1 fruit fly cellular context compared by ENCODE assay signal in the genomic region with DNA sequence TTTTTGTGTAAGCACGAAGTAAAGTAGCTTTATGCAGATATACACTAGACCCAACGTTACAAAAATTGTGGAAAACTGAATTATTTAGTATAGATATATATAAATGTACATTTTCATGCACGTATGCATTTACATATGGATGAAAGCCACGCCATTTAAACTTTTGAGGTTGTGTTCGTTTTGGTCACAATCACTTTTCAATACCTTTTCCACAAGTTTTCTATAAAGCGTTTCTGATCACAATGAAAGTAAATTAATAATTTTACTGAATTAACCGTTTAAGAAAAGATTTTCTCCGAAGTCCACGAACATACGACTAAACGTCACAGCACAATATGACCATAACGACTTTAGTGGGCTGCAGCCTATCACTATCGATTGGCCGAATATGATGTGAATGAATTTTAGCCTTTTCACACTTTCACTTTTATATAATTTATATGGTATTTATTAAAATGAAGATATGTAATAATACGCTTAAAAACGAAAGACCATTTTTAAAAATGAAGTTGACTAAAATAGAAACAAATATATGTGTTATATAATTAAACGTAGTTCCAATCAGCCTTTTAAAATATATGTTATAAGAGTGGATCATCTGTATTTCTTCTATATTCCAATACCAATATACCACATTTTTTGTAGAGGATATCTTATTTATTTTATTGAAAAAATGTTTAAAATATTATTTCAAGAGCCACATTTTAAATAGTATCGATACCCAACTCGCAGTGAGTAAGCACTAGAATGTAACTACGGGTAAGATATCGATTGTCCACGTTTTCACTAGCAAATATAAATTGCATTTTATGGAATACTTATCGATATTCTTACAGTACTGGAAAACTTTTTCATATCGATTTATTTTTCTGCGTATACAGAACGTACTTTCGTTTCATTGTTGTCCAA.
A peak's percentile ranks its signal among the peaks of the same experiment; 100 is the strongest.
TF ChIP-seq lines count a peak whose summit lies in the region.

A gene (minus strand): TSS at position 357 of the 909 bp plus-strand sequence.
A gene (minus strand): TSS at position 357 of the 909 bp plus-strand sequence.
A gene (plus strand): TSS at position 851 of the 909 bp plus-strand sequence.

TF ChIP-seq in whole organism, embryonic, 481 proteins besides CTCF, POLR2A, EP300 and RAD21 (continued from another document and continues in another):
- TF ChIP-seq p53 (GFP tag; optimal IDR thresholded peaks at IDR 0.05; lab: Kevin White, UChicago) (no peak), Sry-β (GFP tag; optimal IDR thresholded peaks at IDR 0.05; lab: Kevin White, UChicago) (no peak), CG9215 (GFP tag; IDR thresholded peaks at IDR 0.05; lab: Robert Waterston, UW) (no peak), Drgx (GFP tag; IDR thresholded peaks at IDR 0.05; lab: Robert Waterston, UW) (no peak), CG1603 (tag; optimal IDR thresholded peaks at IDR 0.05; lab: Kevin White, UChicago) (peak; percentile 23), amos (GFP tag; IDR thresholded peaks at IDR 0.05; lab: Robert Waterston, UW; ENCODE audit: partially characterized antibody) (peak; percentile 81; the same call in 1 of the 2 replicates), CG2116 (GFP tag; optimal IDR thresholded peaks at IDR 0.05; lab: Kevin White, UChicago) (peak; percentile 40), psq (GFP tag; optimal IDR thresholded peaks at IDR 0.05; lab: Kevin White, UChicago) (no peak), CG4820 (GFP tag; optimal IDR thresholded peaks at IDR 0.05; lab: Kevin White, UChicago) (no peak), unc-4 (GFP tag; IDR thresholded peaks at IDR 0.05; lab: Robert Waterston, UW; ENCODE audit: partially characterized antibody) (peak; percentile 67), CG15514 (GFP tag; optimal IDR thresholded peaks at IDR 0.05; lab: Kevin White, UChicago) (peak; percentile 24), dmrt11E (tag; optimal IDR thresholded peaks at IDR 0.05; lab: Kevin White, UChicago) (peak; percentile 21), NFAT (GFP tag; IDR thresholded peaks at IDR 0.05; lab: Robert Waterston, UW) (no peak), Doc3 (GFP tag; IDR thresholded peaks at IDR 0.05; lab: Robert Waterston, UW; ENCODE audit: partially characterized antibody) (0 out of 3 replicates have a peak, but pooled peaks have one; percentile 60), onecut (GFP tag; IDR thresholded peaks at IDR 0.05; lab: Robert Waterston, UW) (no peak), BtbVII (GFP tag; optimal IDR thresholded peaks at IDR 0.05; lab: Kevin White, UChicago) (no peak), ham (GFP tag; IDR thresholded peaks at IDR 0.05; lab: Robert Waterston, UW) (no peak), bab2 (GFP tag; optimal IDR thresholded peaks at IDR 0.05; lab: Kevin White, UChicago) (no peak), usp (GFP tag; optimal IDR thresholded peaks at IDR 0.05; lab: Kevin White, UChicago) (no peak), Trl (optimal IDR thresholded peaks at IDR 0.05; lab: Kevin White, UChicago) (no peak), Trl (GFP tag; optimal IDR thresholded peaks at IDR 0.05; lab: Kevin White, UChicago) (no peak), CG8765 (GFP tag; IDR thresholded peaks at IDR 0.05; lab: Robert Waterston, UW) (no peak), jing (GFP tag; optimal IDR thresholded peaks at IDR 0.05; lab: Kevin White, UChicago) (no peak), Antp (GFP tag; optimal IDR thresholded peaks at IDR 0.05; lab: Kevin White, UChicago) (no peak), hbn (GFP tag; IDR thresholded peaks at IDR 0.05; lab: Robert Waterston, UW; ENCODE audit: partially characterized antibody) (peak; percentile 61), jumu (GFP tag; optimal IDR thresholded peaks at IDR 0.05; lab: Kevin White, UChicago) (no peak), aop (GFP tag; IDR thresholded peaks at IDR 0.05; lab: Robert Waterston, UW) (no peak), ewg (GFP tag; optimal IDR thresholded peaks at IDR 0.05; lab: Kevin White, UChicago) (no peak), CoRest (tag; optimal IDR thresholded peaks at IDR 0.05; lab: Kevin White, UChicago) (peak; percentile 52), Sox102F (GFP tag; optimal IDR thresholded peaks at IDR 0.05; lab: Kevin White, UChicago) (no peak), CG3995 (GFP tag; optimal IDR thresholded peaks at IDR 0.05; lab: Kevin White, UChicago) (peak; percentile 12), Atf3 (GFP tag; optimal IDR thresholded peaks at IDR 0.05; lab: Kevin White, UChicago) (no peak), fd102C (GFP tag; optimal IDR thresholded peaks at IDR 0.05; lab: Kevin White, UChicago) (no peak), CG13287 (GFP tag; IDR thresholded peaks at IDR 0.05; lab: Robert Waterston, UW; ENCODE audit: partially characterized antibody) (peak; percentile 74), fd96Cb (tag; optimal IDR thresholded peaks at IDR 0.05; lab: Kevin White, UChicago) (no peak), CG11560 (tag; IDR thresholded peaks at IDR 0.05; lab: Robert Waterston, UW) (no peak), vvl (GFP tag; IDR thresholded peaks at IDR 0.05; lab: Robert Waterston, UW) (peak; percentile 37; the same call in 1 of the 2 replicates), zf30C (GFP tag; optimal IDR thresholded peaks at IDR 0.05; lab: Kevin White, UChicago) (no peak), CG3281 (GFP tag; optimal IDR thresholded peaks at IDR 0.05; lab: Kevin White, UChicago) (no peak), CG10462 (GFP tag; optimal IDR thresholded peaks at IDR 0.05; lab: Kevin White, UChicago) (no peak), Sry-δ (GFP tag; optimal IDR thresholded peaks at IDR 0.05; lab: Kevin White, UChicago) (peak; percentile 62), Hand (GFP tag; optimal IDR thresholded peaks at IDR 0.05; lab: Kevin White, UChicago) (no peak), Dip3 (GFP tag; optimal IDR thresholded peaks at IDR 0.05; lab: Kevin White, UChicago) (no peak), CG9876 (GFP tag; optimal IDR thresholded peaks at IDR 0.05; lab: Kevin White, UChicago) (no peak), CG11247 (GFP tag; IDR thresholded peaks at IDR 0.05; lab: Robert Waterston, UW) (no peak), CG14710 (tag; optimal IDR thresholded peaks at IDR 0.05; lab: Kevin White, UChicago) (peak; percentile 97), Xbp1 (GFP tag; optimal IDR thresholded peaks at IDR 0.05; lab: Kevin White, UChicago) (no peak), chif (GFP tag; optimal IDR thresholded peaks at IDR 0.05; lab: Kevin White, UChicago) (no peak), fd64A (GFP tag; optimal IDR thresholded peaks at IDR 0.05; lab: Kevin White, UChicago) (no peak), vfl (GFP tag; optimal IDR thresholded peaks at IDR 0.05; lab: Kevin White, UChicago) (no peak), CG17361 (GFP tag; IDR thresholded peaks at IDR 0.05; lab: Robert Waterston, UW) (peak; percentile 75; the same call in 2 of the 3 replicates), CG6854 (GFP tag; optimal IDR thresholded peaks at IDR 0.05; lab: Kevin White, UChicago) (no peak), nom (GFP tag; optimal IDR thresholded peaks at IDR 0.05; lab: Kevin White, UChicago) (peak; percentile 15), gce (GFP tag; IDR thresholded peaks at IDR 0.05; lab: Robert Waterston, UW) (no peak), lola (GFP tag; optimal IDR thresholded peaks at IDR 0.05; lab: Kevin White, UChicago) (peak in 1 of 3 experiments; percentile 16), en (GFP tag; optimal IDR thresholded peaks at IDR 0.05; lab: Kevin White, UChicago) (no peak), CG17359 (tag; optimal IDR thresholded peaks at IDR 0.05; lab: Kevin White, UChicago) (no peak), CG10543 (GFP tag; optimal IDR thresholded peaks at IDR 0.05; lab: Kevin White, UChicago) (no peak), CG17802 (tag; optimal IDR thresholded peaks at IDR 0.05; lab: Kevin White, UChicago) (peak; percentile 22), CG10267 (tag; optimal IDR thresholded peaks at IDR 0.05; lab: Kevin White, UChicago) (peak; percentile 72), CG16863 (GFP tag; optimal IDR thresholded peaks at IDR 0.05; lab: Kevin White, UChicago) (no peak), Ptx1 (GFP tag; IDR thresholded peaks at IDR 0.05; lab: Robert Waterston, UW) (no peak), schlank (tag; optimal IDR thresholded peaks at IDR 0.05; lab: Kevin White, UChicago) (no peak), sr (GFP tag; IDR thresholded peaks at IDR 0.05; lab: Robert Waterston, UW) (no peak), CG15269 (tag; optimal IDR thresholded peaks at IDR 0.05; lab: Kevin White, UChicago) (no peak), CG12659 (GFP tag; optimal IDR thresholded peaks at IDR 0.05; lab: Kevin White, UChicago) (peak; percentile 30), CG2712 (tag; optimal IDR thresholded peaks at IDR 0.05; lab: Kevin White, UChicago) (peak; percentile 38), slou (GFP tag; optimal IDR thresholded peaks at IDR 0.05; lab: Kevin White, UChicago) (no peak), Rfx (GFP tag; IDR thresholded peaks at IDR 0.05; lab: Robert Waterston, UW) (no peak), CG14441 (GFP tag; IDR thresholded peaks at IDR 0.05; lab: Robert Waterston, UW) (no peak), sima (GFP tag; optimal IDR thresholded peaks at IDR 0.05; lab: Kevin White, UChicago) (no peak), twi (tag; optimal IDR thresholded peaks at IDR 0.05; lab: Kevin White, UChicago) (no peak), ac (GFP tag; optimal IDR thresholded peaks at IDR 0.05; lab: Kevin White, UChicago) (no peak), Hey (tag; optimal IDR thresholded peaks at IDR 0.05; lab: Kevin White, UChicago) (no peak), MESR4 (GFP tag; optimal IDR thresholded peaks at IDR 0.05; lab: Kevin White, UChicago) (peak; percentile 70), Xrp1 (GFP tag; IDR thresholded peaks at IDR 0.05; lab: Robert Waterston, UW) (no peak), bigmax (GFP tag; optimal IDR thresholded peaks at IDR 0.05; lab: Kevin White, UChicago) (peak; percentile 67), CG4404 (GFP tag; IDR thresholded peaks at IDR 0.05; lab: Robert Waterston, UW) (no peak), slp2 (GFP tag; optimal IDR thresholded peaks at IDR 0.05; lab: Kevin White, UChicago) (no peak), vnd (GFP tag; IDR thresholded peaks at IDR 0.05; lab: Robert Waterston, UW; ENCODE audit: partially characterized antibody) (peak; percentile 79), CG16813 (GFP tag; IDR thresholded peaks at IDR 0.05; lab: Robert Waterston, UW; ENCODE audit: partially characterized antibody) (peak; percentile 78), rib (GFP tag; IDR thresholded peaks at IDR 0.05; lab: Robert Waterston, UW) (no peak), sens (GFP tag; lab: Kevin White, UChicago) (peak; percentile 82), Scr (GFP tag; IDR thresholded peaks at IDR 0.05; lab: Robert Waterston, UW; ENCODE audit: partially characterized antibody) (peak; percentile 75), CG6765 (GFP tag; optimal IDR thresholded peaks at IDR 0.05; lab: Kevin White, UChicago) (no peak), exex (tag; optimal IDR thresholded peaks at IDR 0.05; lab: Kevin White, UChicago) (no peak), CG8359 (GFP tag; optimal IDR thresholded peaks at IDR 0.05; lab: Kevin White, UChicago; ENCODE audit: borderline replicate concordance) (no peak), CG6254 (GFP tag; optimal IDR thresholded peaks at IDR 0.05; lab: Kevin White, UChicago) (no peak), CG2120 (GFP tag; optimal IDR thresholded peaks at IDR 0.05; lab: Kevin White, UChicago) (no peak), chn (GFP tag; optimal IDR thresholded peaks at IDR 0.05; lab: Kevin White, UChicago) (no peak), Bgb (GFP tag; IDR thresholded peaks at IDR 0.05; lab: Robert Waterston, UW; ENCODE audit: partially characterized antibody) (peak; percentile 80), Ssrp (tag; optimal IDR thresholded peaks at IDR 0.05; lab: Kevin White, UChicago) (peak; percentile 13), CG18262 (tag; optimal IDR thresholded peaks at IDR 0.05; lab: Kevin White, UChicago) (peak; percentile 13), hkb (optimal IDR thresholded peaks at IDR 0.05; lab: Kevin White, UChicago) (no peak), hkb (GFP tag; IDR thresholded peaks at IDR 0.05; lab: Robert Waterston, UW) (no peak), wor (GFP tag; IDR thresholded peaks at IDR 0.05; lab: Robert Waterston, UW) (no peak), Lpt (GFP tag; optimal IDR thresholded peaks at IDR 0.05; lab: Kevin White, UChicago) (no peak), CG30403 (GFP tag; optimal IDR thresholded peaks at IDR 0.05; lab: Kevin White, UChicago) (peak; percentile 7), H2.0 (GFP tag; IDR thresholded peaks at IDR 0.05; lab: Robert Waterston, UW) (no peak), nau (GFP tag; optimal IDR thresholded peaks at IDR 0.05; lab: Kevin White, UChicago) (no peak), nmo (GFP tag; optimal IDR thresholded peaks at IDR 0.05; lab: Kevin White, UChicago) (peak; percentile 55), CG5245 (GFP tag; optimal IDR thresholded peaks at IDR 0.05; lab: Kevin White, UChicago) (no peak), yki (optimal IDR thresholded peaks at IDR 0.05; lab: Kevin White, UChicago) (no peak), gcm (GFP tag; optimal IDR thresholded peaks at IDR 0.05; lab: Kevin White, UChicago) (no peak), hb (GFP tag; IDR thresholded peaks at IDR 0.05; lab: Robert Waterston, UW; ENCODE audit: partially characterized antibody) (peak; percentile 79), Opbp (GFP tag; IDR thresholded peaks at IDR 0.05; lab: Robert Waterston, UW; ENCODE audit: partially characterized antibody) (peak; percentile 77), dysf (GFP tag; IDR thresholded peaks at IDR 0.05; lab: Robert Waterston, UW) (no peak), CG10209 (GFP tag; optimal IDR thresholded peaks at IDR 0.05; lab: Kevin White, UChicago) (no peak), nerfin-2 (GFP tag; IDR thresholded peaks at IDR 0.05; lab: Robert Waterston, UW; ENCODE audit: partially characterized antibody) (peak; percentile 86), ssp (GFP tag; IDR thresholded peaks at IDR 0.05; lab: Robert Waterston, UW) (peak; percentile 83), CG13123 (GFP tag; optimal IDR thresholded peaks at IDR 0.05; lab: Kevin White, UChicago) (no peak), Kr (GFP tag; optimal IDR thresholded peaks at IDR 0.05; lab: Kevin White, UChicago) (no peak), H15 (GFP tag; IDR thresholded peaks at IDR 0.05; lab: Robert Waterston, UW) (no peak), CG13424 (tag; optimal IDR thresholded peaks at IDR 0.05; lab: Kevin White, UChicago) (peak; percentile 16), zen2 (GFP tag; IDR thresholded peaks at IDR 0.05; lab: Robert Waterston, UW; ENCODE audit: partially characterized antibody) (no peak), croc (GFP tag; conservative IDR thresholded peaks at IDR 0.05; lab: Robert Waterston, UW) (no peak), CG15011 (GFP tag; optimal IDR thresholded peaks at IDR 0.05; lab: Kevin White, UChicago) (no peak), CG6689 (GFP tag; IDR thresholded peaks at IDR 0.05; lab: Robert Waterston, UW) (no peak), toy (GFP tag; IDR thresholded peaks at IDR 0.05; lab: Robert Waterston, UW) (no peak), Hr39 (optimal IDR thresholded peaks at IDR 0.05; lab: Kevin White, UChicago) (no peak), CG30020 (tag; optimal IDR thresholded peaks at IDR 0.05; lab: Kevin White, UChicago) (peak; percentile 96), Lhr (GFP tag; optimal IDR thresholded peaks at IDR 0.05; lab: Kevin White, UChicago) (no peak), Med (GFP tag; lab: Kevin White, UChicago) (peak; percentile 13)
